Fruit fly (Drosophila melanogaster) whole organism, embryonic: Measurements from ENCODE around the gene Top3beta.

Experiments
- ATbp ChIP-seq: fragments of 200-800 bp; sonication (Bioruptor generic); optimal IDR thresholded peaks from 2 replicates; lab custom pipeline; 2017; ENCODE audit warnings: missing biosample characterization, mild to moderate bottlenecking, missing genetic modification characterization, missing genetic modification reagents
- CG10147 ChIP-seq: fragments of 200-800 bp; sonication (Bioruptor generic); optimal IDR thresholded peaks from 2 replicates; lab custom pipeline; 2019; ENCODE audit warnings: missing biosample characterization, mild to moderate bottlenecking, missing genetic modification characterization, moderate library complexity
- CG1024 ChIP-seq: fragments of 200-800 bp; sonication (Bioruptor generic); IDR thresholded peaks from 2 replicates; pipeline ENCODE4 v1.3.6; 2022; ENCODE audit warnings: missing biosample characterization, missing genetic modification characterization
- CG10462 ChIP-seq: fragments of 200-800 bp; sonication (Bioruptor generic); optimal IDR thresholded peaks from 2 replicates; lab custom pipeline; 2016; ENCODE audit warnings: missing biosample characterization, missing genetic modification characterization
- CG11560 ChIP-seq: fragments of 200-800 bp; sonication (Bioruptor generic); IDR thresholded peaks from 3 replicates; pipeline ENCODE4 v1.3.6; 2022; ENCODE audit warnings: missing biosample characterization, missing genetic modification characterization
- CG12071 ChIP-seq: fragments of 200-800 bp; sonication (Bioruptor generic); optimal IDR thresholded peaks from 3 replicates; lab custom pipeline; 2018; ENCODE audit warnings: missing biosample characterization, mild to moderate bottlenecking, missing genetic modification characterization
- CG12104 ChIP-seq: fragments of 200-800 bp; sonication (Bioruptor generic); optimal IDR thresholded peaks from 3 replicates; lab custom pipeline; 2016; ENCODE audit warnings: missing biosample characterization, missing genetic modification characterization
- CG12155 ChIP-seq: fragments of 200-800 bp; sonication (Bioruptor generic); optimal IDR thresholded peaks from 3 replicates; lab custom pipeline; 2016; ENCODE audit warnings: missing biosample characterization, missing genetic modification characterization
- CG12391 ChIP-seq: fragments of 200-800 bp; sonication (Bioruptor generic); optimal IDR thresholded peaks from 3 replicates; lab custom pipeline; 2018; ENCODE audit warnings: missing biosample characterization, mild to moderate bottlenecking, missing genetic modification characterization, moderate library complexity
- CG12659 ChIP-seq: fragments of 200-800 bp; sonication (Bioruptor generic); optimal IDR thresholded peaks from 3 replicates; lab custom pipeline; 2017; ENCODE audit warnings: mild to moderate bottlenecking, missing biosample characterization, missing genetic modification reagents, missing genetic modification characterization
- CG16779 ChIP-seq: fragments of 200-800 bp; sonication (Bioruptor generic); IDR thresholded peaks from 2 replicates; pipeline ENCODE4 v1.3.6; 2022; ENCODE audit warnings: missing biosample characterization, missing genetic modification characterization
- CG16813 ChIP-seq: fragments of 200-800 bp; sonication (Bioruptor generic); IDR thresholded peaks from 3 replicates; pipeline ENCODE4 v1.3.6; 2022; ENCODE audit warnings: missing biosample characterization, missing genetic modification characterization; ENCODE audit not compliant: partially characterized antibody
- CG17568 ChIP-seq: fragments of 200-800 bp; sonication (Bioruptor generic); optimal IDR thresholded peaks from 2 replicates; lab custom pipeline; 2018; ENCODE audit warnings: missing biosample characterization, mild to moderate bottlenecking, missing genetic modification characterization, moderate library complexity
- CG34376 ChIP-seq: fragments of 200-800 bp; sonication (Bioruptor generic); optimal IDR thresholded peaks from 2 replicates; lab custom pipeline; 2018; ENCODE audit warnings: missing biosample characterization, mild to moderate bottlenecking, missing genetic modification characterization
- CG4328 ChIP-seq: fragments of 200-800 bp; sonication (Bioruptor generic); optimal IDR thresholded peaks from 3 replicates; lab custom pipeline; 2017; ENCODE audit warnings: missing biosample characterization, missing genetic modification reagents, missing genetic modification characterization
- CG5245 ChIP-seq: fragments of 200-800 bp; sonication (Bioruptor generic); optimal IDR thresholded peaks from 3 replicates; lab custom pipeline; 2016; ENCODE audit warnings: missing biosample characterization, missing genetic modification characterization
- CG6765 ChIP-seq: fragments of 200-800 bp; sonication (Bioruptor generic); optimal IDR thresholded peaks from 3 replicates; lab custom pipeline; 2017; ENCODE audit warnings: missing biosample characterization, mild to moderate bottlenecking, missing genetic modification characterization
- CG7271 ChIP-seq: fragments of 200-800 bp; sonication (Bioruptor generic); optimal IDR thresholded peaks from 2 replicates; lab custom pipeline; 2018; ENCODE audit warnings: missing biosample characterization, mild to moderate bottlenecking, missing genetic modification characterization, moderate library complexity
- CG7556 ChIP-seq: fragments of 200-800 bp; sonication (Bioruptor generic); optimal IDR thresholded peaks from 2 replicates; lab custom pipeline; 2017; ENCODE audit warnings: missing biosample characterization, mild to moderate bottlenecking, missing genetic modification characterization
- CG7745 ChIP-seq: fragments of 200-800 bp; sonication (Bioruptor generic); optimal IDR thresholded peaks from 2 replicates; lab custom pipeline; 2018; ENCODE audit warnings: missing biosample characterization, mild to moderate bottlenecking, missing genetic modification characterization, moderate library complexity
- CG8478 ChIP-seq: fragments of >200 bp; optimal IDR thresholded peaks from 2 replicates; lab custom pipeline; 2018
- CG8765 ChIP-seq: fragments of 200-800 bp; sonication (Bioruptor generic); IDR thresholded peaks from 2 replicates; pipeline ENCODE4 v1.3.6; 2022; ENCODE audit warnings: missing biosample characterization, missing genetic modification characterization
- CG9817 ChIP-seq: fragments of 200-800 bp; sonication (Bioruptor generic); optimal IDR thresholded peaks from 2 replicates; lab custom pipeline; 2018; ENCODE audit warnings: missing biosample characterization, mild to moderate bottlenecking, missing genetic modification characterization, moderate library complexity
- CrebB ChIP-seq: fragments of 200-800 bp; sonication (Bioruptor generic); optimal IDR thresholded peaks from 3 replicates; lab custom pipeline; 2018; ENCODE audit warnings: missing biosample characterization, mild to moderate bottlenecking, missing genetic modification characterization
- D ChIP-seq, 2 experiments: fragments of 200-800 bp in 1 of 2; fragments of >200 bp in 1 of 2; sonication (Bioruptor generic) in 1 of 2; optimal IDR thresholded peaks; 2 replicates in 1 of 2; 3 replicates in 1 of 2; lab custom pipeline; 2017; ENCODE audit warnings: mild to moderate bottlenecking in 1 of 2, missing biosample characterization in 1 of 2, missing genetic modification characterization in 1 of 2, missing genetic modification reagents in 1 of 2
- Hmx ChIP-seq: fragments of 200-800 bp; sonication (Bioruptor generic); optimal IDR thresholded peaks from 2 replicates; lab custom pipeline; 2016; ENCODE audit warnings: missing biosample characterization, missing genetic modification characterization
- Hr3 ChIP-seq: fragments of 200-800 bp; sonication (Bioruptor generic); optimal IDR thresholded peaks from 3 replicates; lab custom pipeline; 2016; ENCODE audit warnings: missing biosample characterization, missing genetic modification characterization
- Myb ChIP-seq: fragments of 200-800 bp; sonication (Bioruptor generic); optimal IDR thresholded peaks from 2 replicates; lab custom pipeline; 2016; ENCODE audit warnings: missing biosample characterization, missing genetic modification characterization
- Opbp ChIP-seq: fragments of 200-800 bp; sonication (Bioruptor generic); IDR thresholded peaks from 3 replicates; pipeline ENCODE4 v1.3.6; 2022; ENCODE audit warnings: missing biosample characterization, missing genetic modification characterization; ENCODE audit not compliant: partially characterized antibody
- Rx ChIP-seq: fragments of 200-800 bp; sonication (Bioruptor generic); IDR thresholded peaks from 2 replicates; pipeline ENCODE4 v1.3.6; 2022; ENCODE audit warnings: missing biosample characterization, missing genetic modification characterization
- abd-A ChIP-seq: fragments of 200-800 bp; sonication (Bioruptor generic); optimal IDR thresholded peaks from 3 replicates; lab custom pipeline; 2019; ENCODE audit warnings: missing biosample characterization, mild to moderate bottlenecking, missing genetic modification characterization, moderate library complexity
- aop ChIP-seq: fragments of 200-800 bp; sonication (Bioruptor generic); IDR thresholded peaks from 2 replicates; pipeline ENCODE4 v1.3.6; 2022; ENCODE audit warnings: missing biosample characterization, missing genetic modification characterization
- ara ChIP-seq: fragments of 200-800 bp; sonication (Bioruptor generic); IDR thresholded peaks from 2 replicates; pipeline ENCODE4 v1.3.6; 2022; ENCODE audit warnings: missing biosample characterization, missing genetic modification characterization
- cato ChIP-seq: fragments of 200-800 bp; sonication (Bioruptor generic); optimal IDR thresholded peaks from 2 replicates; lab custom pipeline; 2016; ENCODE audit warnings: missing biosample characterization, missing genetic modification characterization, borderline replicate concordance
- chn ChIP-seq: fragments of 200-800 bp; sonication (Bioruptor generic); optimal IDR thresholded peaks from 2 replicates; lab custom pipeline; 2016; ENCODE audit warnings: missing biosample characterization, missing genetic modification characterization
- dati ChIP-seq: fragments of 200-800 bp; sonication (Bioruptor generic); IDR thresholded peaks from 2 replicates; pipeline ENCODE4 v1.3.6; 2022; ENCODE audit warnings: missing biosample characterization, missing genetic modification characterization
- dmrt99B ChIP-seq: fragments of 200-800 bp; sonication (Bioruptor generic); optimal IDR thresholded peaks from 2 replicates; lab custom pipeline; 2018; ENCODE audit warnings: missing biosample characterization, mild to moderate bottlenecking, missing genetic modification characterization, moderate library complexity
- ftz-f1 ChIP-seq: fragments of 200-800 bp; sonication (Bioruptor generic); optimal IDR thresholded peaks from 2 replicates; lab custom pipeline; 2016; ENCODE audit warnings: missing biosample characterization, missing genetic modification characterization
- h ChIP-seq: fragments of >200 bp; optimal IDR thresholded peaks from 2 replicates; lab custom pipeline; 2017
- hth ChIP-seq: fragments of >200 bp; optimal IDR thresholded peaks from 2 replicates; lab custom pipeline; 2017; ENCODE audit warnings: inconsistent platforms
- knrl ChIP-seq: fragments of 200-800 bp; sonication (Bioruptor generic); IDR thresholded peaks from 3 replicates; pipeline ENCODE4 v1.3.6; 2022; ENCODE audit warnings: missing biosample characterization, missing genetic modification characterization; ENCODE audit not compliant: partially characterized antibody
- lilli ChIP-seq: fragments of 200-800 bp; sonication (Bioruptor generic); optimal IDR thresholded peaks from 3 replicates; lab custom pipeline; 2016; ENCODE audit warnings: missing biosample characterization, missing genetic modification characterization
- lmd ChIP-seq: fragments of 200-800 bp; sonication (Bioruptor generic); IDR thresholded peaks from 2 replicates; pipeline ENCODE4 v1.3.6; 2022; ENCODE audit warnings: missing biosample characterization, missing genetic modification characterization
- p53 ChIP-seq: fragments of 200-800 bp; sonication (Bioruptor generic); optimal IDR thresholded peaks from 2 replicates; lab custom pipeline; 2016; ENCODE audit warnings: missing biosample characterization, missing genetic modification characterization
- pan ChIP-seq, 4 experiments: fragments of >200 bp in 3 of 4; fragments of 200-800 bp in 1 of 4; sonication (Bioruptor generic) in 1 of 4; optimal IDR thresholded peaks in 3 of 4; IDR thresholded peaks in 1 of 4; 2 replicates each; pipeline versions ENCODE4 v1.3.6 to Lab custom; 2017 to 2022; ENCODE audit warnings: missing biosample characterization in 2 of 4, missing genetic modification characterization in 2 of 4, mixed read lengths in 1 of 4
- peb ChIP-seq: fragments of 200-800 bp; sonication (Bioruptor generic); IDR thresholded peaks from 2 replicates; pipeline ENCODE4 v1.3.6; 2022; ENCODE audit warnings: missing biosample characterization, missing genetic modification characterization
- pita ChIP-seq: fragments of 200-800 bp; sonication (Bioruptor generic); optimal IDR thresholded peaks from 2 replicates; lab custom pipeline; 2017; ENCODE audit warnings: missing biosample characterization, mild to moderate bottlenecking, missing genetic modification characterization
- pros ChIP-seq: fragments of 200-800 bp; sonication (Bioruptor generic); optimal IDR thresholded peaks from 3 replicates; lab custom pipeline; 2019; ENCODE audit warnings: missing biosample characterization, mild to moderate bottlenecking, missing genetic modification characterization, moderate library complexity
- sens ChIP-seq: fragments of 200-800 bp; sonication (Bioruptor generic); peaks from one replicate; lab custom pipeline; 2016; ENCODE audit warnings: missing biosample characterization, missing genetic modification characterization
- sob ChIP-seq: fragments of 200-800 bp; sonication (Bioruptor generic); IDR thresholded peaks from 2 replicates; pipeline ENCODE4 v1.3.6; 2022; ENCODE audit warnings: missing biosample characterization, missing genetic modification characterization

Gene Top3beta

DNA sequence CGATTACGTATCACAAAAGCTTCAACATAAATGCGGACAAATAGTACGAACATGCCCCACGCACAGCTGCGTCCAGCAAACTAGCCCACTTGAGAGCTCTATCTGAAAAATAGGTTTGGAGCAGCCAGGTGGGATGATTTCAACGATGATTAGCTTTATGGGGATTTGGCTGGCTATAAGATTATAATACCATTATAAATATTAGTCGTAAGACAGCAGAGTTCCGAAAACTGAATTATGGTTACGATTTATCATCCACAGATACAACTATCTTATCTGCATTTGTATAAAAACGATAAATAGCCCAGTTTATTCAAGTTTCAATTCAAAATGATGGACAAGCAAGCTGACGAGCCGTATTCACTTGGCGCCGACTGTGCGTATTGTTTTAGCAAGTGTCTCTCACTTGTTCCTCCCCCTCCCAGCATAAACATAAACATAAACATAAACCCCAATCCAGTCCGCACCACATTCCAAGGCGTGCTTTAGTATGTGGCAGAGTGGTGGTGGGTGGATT lies 24.1 kb downstream of the Top3beta start (continued):
- TF ChIP-seq ftz-f1 (GFP tag; lab: Kevin White, UChicago) (no peak), sens (peak; percentile 91), CG16779 (GFP tag; lab: Robert Waterston, UW) (no peak), CG8765 (GFP tag; lab: Robert Waterston, UW) (no peak), Opbp (GFP tag; lab: Robert Waterston, UW) (no peak), D (optimal IDR thresholded peaks at IDR 0.05; lab: Kevin White, UChicago) (no peak), D (GFP tag; optimal IDR thresholded peaks at IDR 0.05; lab: Kevin White, UChicago) (peak; percentile 74), CG5245 (peak; percentile 38), dmrt99B (peak; percentile 89), p53 (GFP tag; lab: Kevin White, UChicago) (no peak), CG11560 (tag; lab: Robert Waterston, UW) (0 out of 3 replicates have a peak, but pooled peaks have one; percentile 41), CG6765 (GFP tag; lab: Kevin White, UChicago) (peak; percentile 76), CG12659 (GFP tag; lab: Kevin White, UChicago) (peak; percentile 85), CG12104 (peak; percentile 52), hth (no peak), chn (GFP tag; lab: Kevin White, UChicago) (peak; percentile 58), cato (peak; percentile 42), peb (GFP tag; lab: Robert Waterston, UW) (0 out of 2 replicates have a peak, but pooled peaks have one; percentile 15), CG7745 (no peak), CG10147 (GFP tag; lab: Kevin White, UChicago) (peak; percentile 87), pan (optimal IDR thresholded peaks at IDR 0.05; lab: Kevin White, UChicago) (no peak), pan (GFP tag; optimal IDR thresholded peaks at IDR 0.05 in 1 of 2, IDR thresholded peaks at IDR 0.05 in 1 of 2) (peak in 1 of 2 experiments; percentile 74), dati (GFP tag; lab: Robert Waterston, UW) (no peak), CG8478 (lab: Kevin White, UChicago) (no peak), CG12391 (tag; lab: Kevin White, UChicago) (peak; percentile 71), CG4328 (peak; percentile 58), CrebB (peak; percentile 61), aop (GFP tag; lab: Robert Waterston, UW) (no peak), CG9817 (tag; lab: Kevin White, UChicago) (peak; percentile 66), CG1024 (no peak), CG10462 (GFP tag; lab: Kevin White, UChicago) (peak; percentile 36), sob (peak; percentile 64), CG17568 (GFP tag; lab: Kevin White, UChicago) (peak; percentile 62), CG16813 (GFP tag; lab: Robert Waterston, UW) (no peak), CG12071 (GFP tag; lab: Kevin White, UChicago) (peak; percentile 74), Rx (GFP tag; lab: Robert Waterston, UW) (peak; percentile 28; the same call in 1 of the 2 replicates), CG7271 (tag; lab: Kevin White, UChicago) (no peak), CG12155 (GFP tag; lab: Kevin White, UChicago) (peak; percentile 50), lmd (GFP tag; lab: Robert Waterston, UW) (peak; percentile 77), Myb (GFP tag; lab: Kevin White, UChicago) (no peak), h (lab: Kevin White, UChicago) (no peak), knrl (GFP tag; lab: Robert Waterston, UW) (no peak), pita (GFP tag; lab: Kevin White, UChicago) (no peak), CG34376 (GFP tag; lab: Kevin White, UChicago) (peak; percentile 84), Hr3 (GFP tag; lab: Kevin White, UChicago) (peak; percentile 48), CG7556 (peak; percentile 86), ATbp (GFP tag; lab: Kevin White, UChicago) (peak; percentile 68), pros (GFP tag; lab: Kevin White, UChicago) (no peak), ara (GFP tag; lab: Robert Waterston, UW) (peak; percentile 64; the same call in 1 of the 2 replicates), abd-A (tag; lab: Kevin White, UChicago) (peak; percentile 51), Hmx (GFP tag; lab: Kevin White, UChicago) (no peak), lilli (GFP tag; lab: Kevin White, UChicago) (peak; percentile 75)
